Worm (Caenorhabditis elegans) whole organism, late embryonic: Measurements from ENCODE around the gene ZK355.8.

Experiments
- C38D4.7 ChIP-seq: fragments of 200-800 bp; sonication (Bioruptor generic); optimal IDR thresholded peaks from 2 replicates; lab custom pipeline; 2018; ENCODE audit warnings: mild to moderate bottlenecking, missing genetic modification characterization, moderate library complexity, missing compliant biosample characterization
- ceh-34 ChIP-seq: sonication (generic microtip); optimal IDR thresholded peaks from 2 replicates; lab custom pipeline; 2016; ENCODE audit warnings: mild to moderate bottlenecking, missing genetic modification characterization, missing compliant biosample characterization
- che-1 ChIP-seq: sonication (generic microtip); optimal IDR thresholded peaks from 2 replicates; lab custom pipeline; 2016; ENCODE audit warnings: mild to moderate bottlenecking, missing genetic modification characterization, missing compliant biosample characterization
- fkh-10 ChIP-seq: fragments of 150-350 bp; optimal IDR thresholded peaks from 2 replicates; lab custom pipeline; 2014; ENCODE audit warnings: missing biosample characterization, missing genetic modification reagents, missing genetic modification characterization
- nfya-1 ChIP-seq: sonication (generic microtip); optimal IDR thresholded peaks from 2 replicates; lab custom pipeline; 2017; ENCODE audit warnings: missing genetic modification characterization, mild to moderate bottlenecking, missing compliant biosample characterization, antibody characterized with exemption, moderate library complexity

ce11 chrII:2946438-2946837, 18.8 kb downstream of the ZK355.8 start, which contains the start of gene srw-79:
- TF ChIP-seq ceh-34 (tag; lab: Kevin White, UChicago), result no peak
- TF ChIP-seq C38D4.7 (GFP tag; lab: Kevin White, UChicago), result no peak
- TF ChIP-seq nfya-1 (tag; lab: Kevin White, UChicago), result no peak
- no peak for TF ChIP-seq fkh-10 (GFP tag; lab: Kevin White, UChicago)
- TF ChIP-seq che-1 (tag; lab: Kevin White, UChicago), result no peak
